Worm (Caenorhabditis elegans): Measurements from ENCODE around the gene nhr-196.

The nhr-196 gene

ce11 chrV:15718562-15718961, 33.0 kb downstream of the nhr-196 start, which contains the start of gene Y6E2A.5:
Gene Y6E2A.5 (minus strand): TSS chrV:15718662.
- TF ChIP-seq him-1 (tag; optimal IDR thresholded peaks at IDR 0.05) (no peak), dox-1 (GFP tag; IDR thresholded peaks at IDR 0.05) (no peak), unc-62 (GFP tag; optimal IDR thresholded peaks at IDR 0.05) (no peak), nfya-1 (tag; optimal IDR thresholded peaks at IDR 0.05; ENCODE audit: borderline replicate concordance, insufficient read depth) (no peak), F52B5.7 (tag; optimal IDR thresholded peaks at IDR 0.05) (no peak), ama-1 (optimal IDR thresholded peaks at IDR 0.05) (no peak), ama-1 (GFP tag; optimal IDR thresholded peaks at IDR 0.05) (no peak), lsy-27 (tag; optimal IDR thresholded peaks at IDR 0.05; ENCODE audit: borderline replicate concordance, insufficient read depth) (no peak), unc-130 (GFP tag; optimal IDR thresholded peaks at IDR 0.05) (no peak), Y56A3A.18 (GFP tag; IDR thresholded peaks at IDR 0.05) (no peak), egrh-3 (GFP tag; IDR thresholded peaks at IDR 0.05) (no peak)

- TF ChIP-seq ama-1 (optimal IDR thresholded peaks at IDR 0.05) (no peak), ama-1 (GFP tag; optimal IDR thresholded peaks at IDR 0.05) (no peak), ztf-6 (GFP tag; IDR thresholded peaks at IDR 0.05) (no peak), bed-2 (GFP tag; IDR thresholded peaks at IDR 0.05) (no peak), egrh-3 (GFP tag; IDR thresholded peaks at IDR 0.05) (no peak), nhr-27 (tag; optimal IDR thresholded peaks at IDR 0.05) (no peak), ceh-91 (GFP tag; IDR thresholded peaks at IDR 0.05) (no peak), egl-44 (GFP tag; IDR thresholded peaks at IDR 0.05) (no peak), sea-2 (GFP tag; IDR thresholded peaks at IDR 0.05) (no peak), madf-3 (GFP tag; IDR thresholded peaks at IDR 0.05) (no peak), chd-7 (tag; optimal IDR thresholded peaks at IDR 0.05) (no peak), tbx-9 (tag; optimal IDR thresholded peaks at IDR 0.05; ENCODE audit: borderline replicate concordance) (no peak), dpl-1 (GFP tag; optimal IDR thresholded peaks at IDR 0.05) (no peak)
These were observed 34.1 kb downstream of the nhr-196 start, which contains the start of gene Y6E2A.7 for ce11 chrV:15719570-15719969. Gene Y6E2A.7 (plus strand): TSS chrV:15719870.

- TF ChIP-seq C06A6.2 (GFP tag; conservative IDR thresholded peaks at IDR 0.05) (no peak), pbrm-1 (GFP tag; IDR thresholded peaks at IDR 0.05) (no peak), attf-6 (GFP tag; IDR thresholded peaks at IDR 0.05) (no peak), attf-5 (GFP tag; optimal IDR thresholded peaks at IDR 0.05) (no peak), somi-1 (GFP tag; optimal IDR thresholded peaks at IDR 0.05) (no peak), bed-2 (GFP tag; IDR thresholded peaks at IDR 0.05) (no peak), ztf-6 (GFP tag; IDR thresholded peaks at IDR 0.05) (no peak), nhr-120 (GFP tag; IDR thresholded peaks at IDR 0.05) (no peak), mcd-1 (GFP tag; IDR thresholded peaks at IDR 0.05) (no peak), unc-130 (GFP tag; optimal IDR thresholded peaks at IDR 0.05) (no peak), athp-1 (tag; optimal IDR thresholded peaks at IDR 0.05) (no peak), ekl-4 (GFP tag; IDR thresholded peaks at IDR 0.05) (no peak), mxl-1 (tag; optimal IDR thresholded peaks at IDR 0.05) (no peak), nfya-2 (GFP tag; IDR thresholded peaks at IDR 0.05) (no peak), lin-40 (tag; optimal IDR thresholded peaks at IDR 0.05) (no peak), ama-1 (optimal IDR thresholded peaks at IDR 0.05) (no peak), ama-1 (GFP tag; optimal IDR thresholded peaks at IDR 0.05) (no peak), ceh-27 (GFP tag; optimal IDR thresholded peaks at IDR 0.05) (no peak), Y95B8A.8 (GFP tag; IDR thresholded peaks at IDR 0.05) (no peak), aptf-3 (GFP tag; IDR thresholded peaks at IDR 0.05) (no peak), ztf-18 (tag; optimal IDR thresholded peaks at IDR 0.05) (no peak)
These were observed 35.9 kb downstream of the nhr-196 start for ce11 chrV:15721431-15721830.
